Worm (Caenorhabditis elegans): ENCODE data around the gene K12H6.5.

The K12H6.5 gene

ce11 chrII:2785787-2786186, 40.2 kb downstream of the K12H6.5 start:
- TF ChIP-seq ztf-29 (GFP tag; IDR thresholded peaks at IDR 0.05) (no peak), cog-1 (tag; optimal IDR thresholded peaks at IDR 0.05) (no peak), tab-1 (GFP tag; IDR thresholded peaks at IDR 0.05) (no peak), med-1 (GFP tag; optimal IDR thresholded peaks at IDR 0.05; ENCODE audit: insufficient read depth) (no peak), ref-1 (GFP tag; conservative IDR thresholded peaks at IDR 0.05) (no peak), klf-2 (GFP tag; conservative IDR thresholded peaks at IDR 0.05) (no peak), T22C8.4 (GFP tag; IDR thresholded peaks at IDR 0.05) (no peak), flt-1 (GFP tag; IDR thresholded peaks at IDR 0.05) (no peak), ztf-23 (GFP tag; IDR thresholded peaks at IDR 0.05) (no peak)

- TF ChIP-seq klf-2 (GFP tag; conservative IDR thresholded peaks at IDR 0.05) = no peak
- no peak for TF ChIP-seq ztf-29 (GFP tag; IDR thresholded peaks at IDR 0.05)
- no peak for TF ChIP-seq T22C8.4 (GFP tag; IDR thresholded peaks at IDR 0.05)
- TF ChIP-seq ztf-23 (GFP tag; IDR thresholded peaks at IDR 0.05) = no peak
- no peak for TF ChIP-seq ref-1 (GFP tag; conservative IDR thresholded peaks at IDR 0.05)
- TF ChIP-seq flt-1 (GFP tag; IDR thresholded peaks at IDR 0.05) = no peak
- TF ChIP-seq med-1 (GFP tag; optimal IDR thresholded peaks at IDR 0.05; ENCODE audit: insufficient read depth) = no peak
- no peak for TF ChIP-seq tab-1 (GFP tag; IDR thresholded peaks at IDR 0.05)
- TF ChIP-seq cog-1 (tag; optimal IDR thresholded peaks at IDR 0.05) = no peak
Measured at ce11 chrII:2783380-2783779, 42.6 kb downstream of the K12H6.5 start.

DNA sequence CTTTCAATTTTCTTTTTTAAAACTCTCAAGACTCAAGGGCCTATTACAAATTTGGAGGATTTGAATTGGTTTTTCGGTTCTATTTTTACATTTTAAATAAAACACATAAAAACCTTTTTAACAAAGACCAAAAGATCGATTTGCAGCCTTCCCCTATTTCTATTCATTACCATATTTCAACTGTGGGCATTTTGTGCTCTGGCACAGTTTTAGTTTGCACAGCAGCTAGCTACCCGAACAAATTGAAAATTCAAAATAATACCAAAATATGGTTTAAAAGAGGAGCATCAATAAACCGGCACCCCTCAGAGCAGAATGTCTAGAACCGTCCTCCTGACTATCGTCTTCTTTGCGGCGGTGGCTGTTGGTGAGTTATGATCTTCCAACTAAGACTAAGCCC, 44.6 kb downstream of the K12H6.5 start, which contains the start of gene F08D12.2:
F08D12.2 (plus strand) TSS at position 301 of the 400 bp plus-strand sequence.
- no peak for TF ChIP-seq ref-1 (GFP tag; conservative IDR thresholded peaks at IDR 0.05)
- TF ChIP-seq ztf-23 (GFP tag; IDR thresholded peaks at IDR 0.05) = no peak
- no peak for TF ChIP-seq cog-1 (tag; optimal IDR thresholded peaks at IDR 0.05)
- no peak for TF ChIP-seq tab-1 (GFP tag; IDR thresholded peaks at IDR 0.05)
- TF ChIP-seq ztf-29 (GFP tag; IDR thresholded peaks at IDR 0.05) = no peak
- no peak for TF ChIP-seq med-1 (GFP tag; optimal IDR thresholded peaks at IDR 0.05; ENCODE audit: insufficient read depth)
- TF ChIP-seq klf-2 (GFP tag; conservative IDR thresholded peaks at IDR 0.05) = no peak
- no peak for TF ChIP-seq T22C8.4 (GFP tag; IDR thresholded peaks at IDR 0.05)

- TF ChIP-seq cog-1 (tag; optimal IDR thresholded peaks at IDR 0.05) = no peak
- no peak for TF ChIP-seq flt-1 (GFP tag; IDR thresholded peaks at IDR 0.05)
Measured at ce11 chrII:2780804-2781203, 45.2 kb downstream of the K12H6.5 start.

DNA sequence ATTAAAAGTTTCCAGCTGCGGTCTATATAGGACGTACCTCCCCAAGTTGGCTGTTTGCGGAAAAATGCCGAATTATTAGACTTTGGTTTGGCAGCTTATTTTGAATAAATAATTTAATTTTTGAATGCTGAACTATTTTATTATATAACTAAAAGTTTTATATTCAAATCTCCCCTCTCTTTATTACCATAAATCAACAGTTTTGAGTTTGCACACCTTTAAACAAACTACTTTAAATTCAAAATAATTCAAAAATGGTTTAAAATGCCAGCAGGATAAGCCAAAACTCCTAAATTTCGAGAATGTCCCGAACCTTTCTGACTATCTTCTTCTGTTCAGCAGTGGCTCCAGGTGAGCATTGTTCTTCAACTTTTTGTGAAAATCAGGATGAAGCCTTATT, 46.7 kb downstream of the K12H6.5 start, which contains the start of gene F08D12.3:
F08D12.3 (plus strand) TSS at position 301 of the 400 bp plus-strand sequence.
- TF ChIP-seq T22C8.4 (GFP tag; IDR thresholded peaks at IDR 0.05) (no peak), cog-1 (tag; optimal IDR thresholded peaks at IDR 0.05) (no peak), ztf-29 (GFP tag; IDR thresholded peaks at IDR 0.05) (no peak), ref-1 (GFP tag; conservative IDR thresholded peaks at IDR 0.05) (no peak)

ce11 chrII:2777846-2778245, 48.1 kb downstream of the K12H6.5 start, which contains the start of gene F08D12.4:
Gene F08D12.4, plus strand, starts transcription at chrII:2778146.
- no peak for TF ChIP-seq flt-1 (GFP tag; IDR thresholded peaks at IDR 0.05)
- TF ChIP-seq med-1 (GFP tag; optimal IDR thresholded peaks at IDR 0.05; ENCODE audit: insufficient read depth) = no peak
- TF ChIP-seq cog-1 (tag; optimal IDR thresholded peaks at IDR 0.05) = no peak
- no peak for TF ChIP-seq klf-2 (GFP tag; conservative IDR thresholded peaks at IDR 0.05)
- TF ChIP-seq tab-1 (GFP tag; IDR thresholded peaks at IDR 0.05) = no peak
- no peak for TF ChIP-seq ref-1 (GFP tag; conservative IDR thresholded peaks at IDR 0.05)
